Worm (Caenorhabditis elegans) whole organism, midembryonic: Measurements from ENCODE around the gene enu-3.1.

Experiments used
- T22C8.4 ChIP-seq: fragments of 200-800 bp; sonication (Bioruptor generic); IDR thresholded peaks from 2 replicates; pipeline ENCODE4 v1.3.6; 2022; ENCODE audit warnings: missing genetic modification characterization, missing compliant biosample characterization
- flt-1 ChIP-seq: fragments of 200-800 bp; sonication (Bioruptor generic); IDR thresholded peaks from 2 replicates; pipeline ENCODE4 v1.3.6; 2022; ENCODE audit warnings: missing genetic modification characterization, missing compliant biosample characterization
- klf-2 ChIP-seq: fragments of 200-800 bp; sonication (Bioruptor generic); conservative IDR thresholded peaks from 2 replicates; pipeline ENCODE4 v1.3.6; 2022; ENCODE audit warnings: missing genetic modification reagents, missing genetic modification characterization, missing compliant biosample characterization
- med-1 ChIP-seq: sonication (generic microtip); optimal IDR thresholded peaks from 2 replicates; lab custom pipeline; 2017; ENCODE audit warnings: missing genetic modification characterization, mild to moderate bottlenecking, missing compliant biosample characterization, antibody characterized with exemption, missing genetic modification reagents; ENCODE audit not compliant: insufficient read depth
- ref-1 ChIP-seq: fragments of 200-800 bp; sonication (Bioruptor generic); conservative IDR thresholded peaks from 2 replicates; pipeline ENCODE4 v1.3.6; 2022; ENCODE audit warnings: missing genetic modification reagents, missing genetic modification characterization, missing compliant biosample characterization
- tab-1 ChIP-seq: fragments of 200-800 bp; sonication (Bioruptor generic); IDR thresholded peaks from 2 replicates; pipeline ENCODE4 v1.3.6; 2022; ENCODE audit warnings: missing genetic modification characterization, missing compliant biosample characterization
- ztf-23 ChIP-seq: fragments of 200-800 bp; sonication (Bioruptor generic); IDR thresholded peaks from 2 replicates; pipeline ENCODE4 v1.3.6; 2022; ENCODE audit warnings: missing genetic modification reagents, missing genetic modification characterization, missing compliant biosample characterization
- ztf-29 ChIP-seq: fragments of 200-800 bp; sonication (Bioruptor generic); IDR thresholded peaks from 2 replicates; pipeline ENCODE4 v1.3.6; 2022; ENCODE audit warnings: missing genetic modification reagents, missing genetic modification characterization, missing compliant biosample characterization

- TF ChIP-seq flt-1 = no peak
- no peak for TF ChIP-seq T22C8.4 (GFP tag; lab: Robert Waterston, UW)
- no peak for TF ChIP-seq klf-2 (GFP tag; lab: Robert Waterston, UW)
- no peak for TF ChIP-seq ztf-29 (GFP tag; lab: Robert Waterston, UW)
- TF ChIP-seq med-1 (GFP tag; lab: Kevin White, UChicago) = no peak
- no peak for TF ChIP-seq tab-1 (GFP tag; lab: Robert Waterston, UW)
- no peak for TF ChIP-seq ref-1 (GFP tag; lab: Robert Waterston, UW)
- TF ChIP-seq ztf-23 (GFP tag; lab: Robert Waterston, UW) = no peak
These were observed 28.4 kb downstream of the enu-3.1 start for ce11 chrIII:10464455-10464854.
